Worm (Caenorhabditis elegans) whole organism, dauer: ENCODE measurements around the gene ram-2.

Experiments
- unc-62 ChIP-seq: sonication (generic microtip); optimal IDR thresholded peaks from 2 replicates; lab custom pipeline; 2017; ENCODE audit warnings: missing biosample characterization, missing genetic modification reagents, missing genetic modification characterization

ram-2 gene

ce11 chrII:11030297-11030696 lies 13.6 kb upstream of the ram-2 start, which contains the start of gene nlp-18:
Gene nlp-18, minus strand, starts transcription at chrII:11030397.
- TF ChIP-seq unc-62 (GFP tag; lab: Kevin White, UChicago): no peak

- no peak for TF ChIP-seq unc-62 (GFP tag; lab: Kevin White, UChicago)
Measured at ce11 chrII:11027777-11028176, 11.1 kb upstream of the ram-2 start.

ce11 chrII:11025566-11025965 lies 8.9 kb upstream of the ram-2 start, which contains the start of gene F33A8.7:
Gene F33A8.7, minus strand, starts transcription at chrII:11025666.
- TF ChIP-seq unc-62 (GFP tag; lab: Kevin White, UChicago): no peak

- TF ChIP-seq unc-62 (GFP tag; lab: Kevin White, UChicago): no peak
Measured at ce11 chrII:11022023-11022422, 5.3 kb upstream of the ram-2 start, which contains the start of gene let-858. Gene let-858, plus strand, starts transcription at chrII:11022370.

- no peak for TF ChIP-seq unc-62 (GFP tag; lab: Kevin White, UChicago)
Measured at ce11 chrII:11020707-11021106, 4.0 kb upstream of the ram-2 start.

ce11 chrII:11016884-11017283 lies 203 bp upstream of the ram-2 start:
- TF ChIP-seq unc-62 (GFP tag; lab: Kevin White, UChicago): no peak

- TF ChIP-seq unc-62 (GFP tag; lab: Kevin White, UChicago): no peak
Measured at ce11 chrII:11016435-11016834, 246 bp downstream of the ram-2 start.

ce11 chrII:11015734-11016133 lies 947 bp downstream of the ram-2 start:
- no peak for TF ChIP-seq unc-62 (GFP tag; lab: Kevin White, UChicago)

ce11 chrII:11015210-11015609 lies 1.5 kb downstream of the ram-2 start:
- no peak for TF ChIP-seq unc-62 (GFP tag; lab: Kevin White, UChicago)

- TF ChIP-seq unc-62 (GFP tag; lab: Kevin White, UChicago): no peak
Measured at ce11 chrII:11013667-11014066, 3.0 kb downstream of the ram-2 start, which contains the start of gene col-81. Gene col-81, minus strand, starts transcription at chrII:11013767.

- TF ChIP-seq unc-62 (GFP tag; lab: Kevin White, UChicago): no peak
Measured at ce11 chrII:11012532-11013179, 4.0 kb downstream of the ram-2 start.

ce11 chrII:11010914-11011313 lies 5.8 kb downstream of the ram-2 start:
- no peak for TF ChIP-seq unc-62 (GFP tag; lab: Kevin White, UChicago)

- no peak for TF ChIP-seq unc-62 (GFP tag; lab: Kevin White, UChicago)
Measured at ce11 chrII:11004381-11004780, 12.3 kb downstream of the ram-2 start.

ce11 chrII:10999109-10999508 lies 17.6 kb downstream of the ram-2 start:
- TF ChIP-seq unc-62 (GFP tag; lab: Kevin White, UChicago): no peak

- no peak for TF ChIP-seq unc-62 (GFP tag; lab: Kevin White, UChicago)
Measured at ce11 chrII:10995600-10995999, 21.1 kb downstream of the ram-2 start.

- TF ChIP-seq unc-62 (GFP tag; lab: Kevin White, UChicago): no peak
Measured at ce11 chrII:10993607-10994229, 23.0 kb downstream of the ram-2 start.

- no peak for TF ChIP-seq unc-62 (GFP tag; lab: Kevin White, UChicago)
Measured at ce11 chrII:10990592-10990991, 26.1 kb downstream of the ram-2 start.
